Fruit fly (Drosophila melanogaster) whole organism, wandering third instar larva: ENCODE results near the gene CG18258.

Experiments used
- Abd-B ChIP-seq: fragments of >200 bp; optimal IDR thresholded peaks from 2 replicates; lab custom pipeline; 2017; ENCODE audit warnings: missing biosample characterization, missing genetic modification characterization
- Dif ChIP-seq: fragments of 200-275, 200-300 bp; sonication (Bioruptor generic); optimal IDR thresholded peaks from 2 replicates; lab custom pipeline; 2018; ENCODE audit warnings: missing biosample characterization, missing genetic modification characterization; ENCODE audit not compliant: partially characterized antibody
- GATAd ChIP-seq: sonication (Bioruptor generic); optimal IDR thresholded peaks from 2 replicates; lab custom pipeline; 2016; ENCODE audit warnings: missing biosample characterization, missing genetic modification characterization
- HLH106 ChIP-seq: fragments of 200-800 bp; optimal IDR thresholded peaks from 3 replicates; lab custom pipeline; 2019; ENCODE audit warnings: missing biosample characterization, mild to moderate bottlenecking, missing genetic modification characterization, moderate library complexity
- Hr83 ChIP-seq: fragments of 200-300 bp; sonication (Bioruptor generic); optimal IDR thresholded peaks from 2 replicates; lab custom pipeline; 2016; ENCODE audit warnings: missing biosample characterization, mild to moderate bottlenecking, missing genetic modification characterization, moderate library complexity; ENCODE audit not compliant: poor library complexity, severe bottlenecking
- Rel ChIP-seq, 2 experiments: fragments of 200-800 bp; sonication (Bioruptor generic) in 1 of 2; optimal IDR thresholded peaks; 2 replicates in 1 of 2; 3 replicates in 1 of 2; lab custom pipeline; 2016 to 2019; ENCODE audit warnings: mild to moderate bottlenecking in 2 of 2, missing biosample characterization in 2 of 2, missing genetic modification characterization in 2 of 2, moderate library complexity in 1 of 2
- Sp1 ChIP-seq: fragments of 200-800 bp; sonication (Bioruptor generic); optimal IDR thresholded peaks from 3 replicates; lab custom pipeline; 2019; ENCODE audit warnings: missing biosample characterization, mild to moderate bottlenecking, missing genetic modification characterization, moderate library complexity
- brk ChIP-seq: fragments of 200-800 bp; sonication (Bioruptor generic); optimal IDR thresholded peaks from 2 replicates; lab custom pipeline; 2016; ENCODE audit warnings: missing biosample characterization, mild to moderate bottlenecking, missing genetic modification characterization
- foxo ChIP-seq, 2 experiments: fragments of 200-800 bp; sonication (Bioruptor generic); optimal IDR thresholded peaks; 2 replicates in 1 of 2; 3 replicates in 1 of 2; lab custom pipeline; 2016 to 2017; ENCODE audit warnings: missing biosample characterization in 2 of 2, missing genetic modification characterization in 2 of 2
- fru ChIP-seq: fragments of 200-800 bp; sonication (Bioruptor generic); optimal IDR thresholded peaks from 3 replicates; lab custom pipeline; 2016; ENCODE audit warnings: missing biosample characterization, mild to moderate bottlenecking, missing genetic modification characterization
- h ChIP-seq: fragments of 200-800 bp; sonication (Bioruptor generic); optimal IDR thresholded peaks from 3 replicates; lab custom pipeline; 2016; ENCODE audit warnings: missing biosample characterization, mild to moderate bottlenecking, missing genetic modification characterization
- lola ChIP-seq: fragments of >200 bp; optimal IDR thresholded peaks from 2 replicates; lab custom pipeline; 2017; ENCODE audit warnings: missing biosample characterization, missing genetic modification characterization
- pan ChIP-seq: fragments of >200 bp; optimal IDR thresholded peaks from 2 replicates; lab custom pipeline; 2017
- usp ChIP-seq: fragments of >200 bp; optimal IDR thresholded peaks from 2 replicates; lab custom pipeline; 2017; ENCODE audit warnings: missing biosample characterization, missing genetic modification characterization

DNA sequence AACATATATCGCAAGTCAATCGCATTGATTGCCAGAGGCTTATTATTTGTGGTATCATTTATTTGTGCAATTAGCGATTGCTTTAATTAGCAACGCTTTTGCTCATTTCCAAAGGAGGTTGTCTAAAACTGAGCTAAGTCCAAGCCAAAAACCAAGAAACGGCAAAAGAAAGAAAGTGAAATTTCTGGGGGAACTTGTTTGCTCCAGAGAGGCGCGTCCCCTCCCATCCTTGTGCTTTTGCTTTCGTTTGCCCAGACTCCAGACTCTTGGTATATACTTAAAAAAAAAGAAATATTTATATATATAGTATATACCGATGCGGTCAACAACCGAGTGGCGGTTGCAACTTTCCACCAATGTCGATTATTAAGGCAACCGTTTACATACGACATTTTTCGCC, 42.0 kb downstream of the CG18258 start:
- TF ChIP-seq fru = no peak
- no peak for TF ChIP-seq pan (lab: Kevin White, UChicago)
- no peak for TF ChIP-seq brk
- no peak for TF ChIP-seq Abd-B (GFP tag; lab: Kevin White, UChicago)
- no peak for TF ChIP-seq Dif (GFP tag; lab: Kevin White, UChicago)
- no peak for TF ChIP-seq Sp1
- no peak for TF ChIP-seq usp
- TF ChIP-seq HLH106 = no peak
- TF ChIP-seq Hr83 = no peak
- TF ChIP-seq h (GFP tag; lab: Kevin White, UChicago) = no peak
- no peak for TF ChIP-seq Rel (GFP tag; optimal IDR thresholded peaks at IDR 0.05; lab: Kevin White, UChicago)
- TF ChIP-seq Rel (tag; optimal IDR thresholded peaks at IDR 0.05; lab: Kevin White, UChicago) = no peak
- TF ChIP-seq lola = no peak
- no peak for TF ChIP-seq foxo (GFP tag; optimal IDR thresholded peaks at IDR 0.05; lab: Kevin White, UChicago)
- no peak for TF ChIP-seq GATAd (GFP tag; lab: Kevin White, UChicago)
